Fruit fly (Drosophila melanogaster) whole organism, prepupa: Measurements from ENCODE around the gene CG1113.

ENCODE experiments used
- CG10631 ChIP-seq: fragments of 200-800 bp; sonication (Bioruptor generic); optimal IDR thresholded peaks from 2 replicates; lab custom pipeline; 2016; ENCODE audit warnings: missing biosample characterization, missing genetic modification characterization
- CG11294 ChIP-seq: fragments of 200-800 bp; sonication (Bioruptor generic); IDR thresholded peaks from 2 replicates; pipeline ENCODE4 v1.3.6; 2022; ENCODE audit warnings: missing biosample characterization, missing genetic modification characterization
- CG11762 ChIP-seq: fragments of 200-800 bp; sonication (Bioruptor generic); optimal IDR thresholded peaks from 3 replicates; lab custom pipeline; 2016; ENCODE audit warnings: missing biosample characterization, missing genetic modification characterization; ENCODE audit not compliant: insufficient read depth
- CG11902 ChIP-seq: fragments of 200-800 bp; sonication (Bioruptor generic); optimal IDR thresholded peaks from 3 replicates; lab custom pipeline; 2016; ENCODE audit warnings: missing biosample characterization, missing genetic modification characterization
- CG15336 ChIP-seq: fragments of 200-800 bp; sonication (Bioruptor generic); IDR thresholded peaks from 2 replicates; pipeline ENCODE4 v1.3.6; 2022; ENCODE audit warnings: missing biosample characterization, missing genetic modification characterization
- CG1621 ChIP-seq: fragments of 200-800 bp; sonication (Bioruptor generic); optimal IDR thresholded peaks from 3 replicates; lab custom pipeline; 2018; ENCODE audit warnings: missing biosample characterization, mild to moderate bottlenecking, missing genetic modification characterization
- CG16779 ChIP-seq: fragments of 200-800 bp; sonication (Bioruptor generic); optimal IDR thresholded peaks from 3 replicates; lab custom pipeline; 2017; ENCODE audit warnings: missing biosample characterization, mild to moderate bottlenecking, missing genetic modification characterization
- CG3032 ChIP-seq: fragments of 200-800 bp; optimal IDR thresholded peaks from 2 replicates; lab custom pipeline; 2019; ENCODE audit warnings: missing biosample characterization, mild to moderate bottlenecking, missing genetic modification characterization, moderate library complexity
- CG31627 ChIP-seq: fragments of 200-800 bp; sonication (Bioruptor generic); optimal IDR thresholded peaks from 3 replicates; lab custom pipeline; 2016; ENCODE audit warnings: missing biosample characterization, missing genetic modification characterization
- CG32006 ChIP-seq: fragments of 200-800 bp; sonication (Bioruptor generic); optimal IDR thresholded peaks from 3 replicates; lab custom pipeline; 2017; ENCODE audit warnings: missing biosample characterization, mild to moderate bottlenecking, missing genetic modification characterization
- CG3919 ChIP-seq: fragments of 200-800 bp; sonication (Bioruptor generic); optimal IDR thresholded peaks from 3 replicates; lab custom pipeline; 2016; ENCODE audit warnings: missing biosample characterization, missing genetic modification characterization
- CG4318 ChIP-seq: fragments of 200-800 bp; sonication (Bioruptor generic); optimal IDR thresholded peaks from 3 replicates; lab custom pipeline; 2017; ENCODE audit warnings: missing biosample characterization, mild to moderate bottlenecking, missing genetic modification characterization
- CG6163 ChIP-seq: fragments of 200-800 bp; sonication (Bioruptor generic); IDR thresholded peaks from 3 replicates; pipeline ENCODE4 v1.3.6; 2022; ENCODE audit warnings: missing biosample characterization, missing genetic modification characterization
- CG6276 ChIP-seq: fragments of 200-800 bp; sonication (Bioruptor generic); optimal IDR thresholded peaks from 2 replicates; lab custom pipeline; 2017; ENCODE audit warnings: missing biosample characterization, mild to moderate bottlenecking, missing genetic modification characterization
- CG6792 ChIP-seq: fragments of 200-800 bp; sonication (Bioruptor generic); optimal IDR thresholded peaks from 3 replicates; lab custom pipeline; 2016; ENCODE audit warnings: missing biosample characterization, missing genetic modification characterization
- CG7368 ChIP-seq: fragments of 200-800 bp; sonication (Bioruptor generic); optimal IDR thresholded peaks from 3 replicates; lab custom pipeline; 2016; ENCODE audit warnings: missing biosample characterization, missing genetic modification characterization
- CG8119 ChIP-seq: fragments of 200-800 bp; sonication (Bioruptor generic); IDR thresholded peaks from 3 replicates; pipeline ENCODE4 v1.3.6; 2022; ENCODE audit warnings: missing biosample characterization, missing genetic modification characterization
- CG8319 ChIP-seq: fragments of 200-800 bp; sonication (Bioruptor generic); optimal IDR thresholded peaks from 3 replicates; lab custom pipeline; 2016; ENCODE audit warnings: missing biosample characterization, missing genetic modification characterization
- CG8632 ChIP-seq: fragments of 200-800 bp; sonication (Bioruptor generic); optimal IDR thresholded peaks from 3 replicates; lab custom pipeline; 2016; ENCODE audit warnings: missing biosample characterization, missing genetic modification characterization
- CG9139 ChIP-seq: fragments of 200-800 bp; sonication (Bioruptor generic); optimal IDR thresholded peaks from 3 replicates; lab custom pipeline; 2017; ENCODE audit warnings: missing biosample characterization, mild to moderate bottlenecking, missing genetic modification characterization
- Eip75B ChIP-seq: fragments of 200-800 bp; sonication (Bioruptor generic); optimal IDR thresholded peaks from 3 replicates; lab custom pipeline; 2016; ENCODE audit warnings: missing biosample characterization, missing genetic modification characterization
- Eip78C ChIP-seq: fragments of 200-800 bp; sonication (Bioruptor generic); peaks from one replicate; lab custom pipeline; 2016; ENCODE audit warnings: missing biosample characterization, missing genetic modification characterization
- Eip93F ChIP-seq: fragments of 200-800 bp; sonication (Bioruptor generic); optimal IDR thresholded peaks from 2 replicates; lab custom pipeline; 2016; ENCODE audit warnings: missing biosample characterization, mild to moderate bottlenecking, missing genetic modification characterization
- Ets21C ChIP-seq: fragments of 200-800 bp; sonication (Bioruptor generic); optimal IDR thresholded peaks from 3 replicates; lab custom pipeline; 2016; ENCODE audit warnings: missing biosample characterization, missing genetic modification characterization
- Ets96B ChIP-seq: fragments of 200-800 bp; optimal IDR thresholded peaks from 2 replicates; lab custom pipeline; 2019; ENCODE audit warnings: missing biosample characterization, mild to moderate bottlenecking, missing genetic modification characterization, moderate library complexity
- Gug ChIP-seq: fragments of 200-800 bp; sonication (Bioruptor generic); IDR thresholded peaks from 2 replicates; pipeline ENCODE4 v1.3.6; 2022; ENCODE audit warnings: missing biosample characterization, missing genetic modification characterization
- Hr38 ChIP-seq: sonication (Bioruptor generic); optimal IDR thresholded peaks from 2 replicates; lab custom pipeline; 2016; ENCODE audit warnings: missing biosample characterization, missing genetic modification characterization
- Hr39 ChIP-seq: fragments of 200-800 bp; sonication (Bioruptor generic); optimal IDR thresholded peaks from 2 replicates; lab custom pipeline; 2016; ENCODE audit warnings: missing biosample characterization, missing genetic modification characterization
- Met ChIP-seq: fragments of 200-800 bp; sonication (Bioruptor generic); optimal IDR thresholded peaks from 3 replicates; lab custom pipeline; 2016; ENCODE audit warnings: missing biosample characterization, missing genetic modification characterization
- OdsH ChIP-seq: fragments of 200-800 bp; sonication (Bioruptor generic); optimal IDR thresholded peaks from 3 replicates; lab custom pipeline; 2016; ENCODE audit warnings: missing biosample characterization, missing genetic modification characterization
- Smox ChIP-seq: fragments of 200-800 bp; sonication (Bioruptor generic); optimal IDR thresholded peaks from 3 replicates; lab custom pipeline; 2016; ENCODE audit warnings: missing biosample characterization, missing genetic modification characterization
- Sox102F ChIP-seq: fragments of 200-800 bp; sonication (Bioruptor generic); optimal IDR thresholded peaks from 2 replicates; lab custom pipeline; 2016; ENCODE audit warnings: missing biosample characterization, mild to moderate bottlenecking, missing genetic modification characterization
- Sox14 ChIP-seq: fragments of 200-800 bp; sonication (Bioruptor generic); optimal IDR thresholded peaks from 3 replicates; lab custom pipeline; 2016; ENCODE audit warnings: missing biosample characterization, missing genetic modification characterization
- Sox15 ChIP-seq: fragments of 200-800 bp; sonication (Bioruptor generic); optimal IDR thresholded peaks from 3 replicates; lab custom pipeline; 2016; ENCODE audit warnings: missing biosample characterization, missing genetic modification characterization
- achi ChIP-seq: fragments of 200-800 bp; sonication (Bioruptor generic); optimal IDR thresholded peaks from 3 replicates; lab custom pipeline; 2016; ENCODE audit warnings: missing biosample characterization, missing genetic modification characterization
- dac ChIP-seq: fragments of 200-800 bp; sonication (Bioruptor generic); optimal IDR thresholded peaks from 2 replicates; lab custom pipeline; 2017; ENCODE audit warnings: missing biosample characterization, mild to moderate bottlenecking, missing genetic modification characterization
- dsx ChIP-seq: fragments of 200-800 bp; optimal IDR thresholded peaks from 3 replicates; lab custom pipeline; 2019; ENCODE audit warnings: missing biosample characterization, mild to moderate bottlenecking, missing genetic modification characterization, moderate library complexity; ENCODE audit not compliant: poor library complexity, severe bottlenecking
- eg ChIP-seq: fragments of 200-800 bp; sonication (Bioruptor generic); IDR thresholded peaks from 3 replicates; pipeline ENCODE4 v1.3.6; 2022; ENCODE audit warnings: missing biosample characterization, missing genetic modification characterization
- esn ChIP-seq: fragments of 200-800 bp; sonication (Bioruptor generic); optimal IDR thresholded peaks from 2 replicates; lab custom pipeline; 2016; ENCODE audit warnings: missing biosample characterization, mild to moderate bottlenecking, missing genetic modification characterization, moderate library complexity
- fd59A ChIP-seq: fragments of 200-800 bp; sonication (Bioruptor generic); optimal IDR thresholded peaks from 2 replicates; lab custom pipeline; 2017; ENCODE audit warnings: missing biosample characterization, mild to moderate bottlenecking, missing genetic modification characterization, missing genetic modification reagents
- fd85E ChIP-seq: fragments of 200-800 bp; sonication (Bioruptor generic); optimal IDR thresholded peaks from 3 replicates; lab custom pipeline; 2016; ENCODE audit warnings: missing biosample characterization, missing genetic modification characterization
- net ChIP-seq: fragments of 200-800 bp; sonication (Bioruptor generic); optimal IDR thresholded peaks from 3 replicates; lab custom pipeline; 2016; ENCODE audit warnings: missing biosample characterization, missing genetic modification characterization
- pdm3 ChIP-seq: fragments of 200-800 bp; sonication (Bioruptor generic); optimal IDR thresholded peaks from 3 replicates; lab custom pipeline; 2016; ENCODE audit warnings: missing biosample characterization, missing genetic modification characterization
- spab ChIP-seq: fragments of 200-800 bp; sonication (Bioruptor generic); optimal IDR thresholded peaks from 2 replicates; lab custom pipeline; 2017; ENCODE audit warnings: missing biosample characterization, mild to moderate bottlenecking, missing genetic modification characterization, missing genetic modification reagents
- ss ChIP-seq, 2 experiments: fragments of 200-800 bp; sonication (Bioruptor generic); optimal IDR thresholded peaks; 2 replicates in 1 of 2; 3 replicates in 1 of 2; lab custom pipeline; 2017 to 2018; ENCODE audit warnings: mild to moderate bottlenecking in 2 of 2, missing biosample characterization in 2 of 2, missing genetic modification characterization in 2 of 2, moderate library complexity in 1 of 2
- svp ChIP-seq: fragments of 200-800 bp; sonication (Bioruptor generic); peaks from one replicate; lab custom pipeline; 2016; ENCODE audit warnings: missing biosample characterization, missing genetic modification characterization
- topi ChIP-seq: fragments of 200-800 bp; sonication (Bioruptor generic); optimal IDR thresholded peaks from 3 replicates; lab custom pipeline; 2016; ENCODE audit warnings: missing biosample characterization, missing genetic modification characterization
- vri ChIP-seq: fragments of 200-800 bp; sonication (Bioruptor generic); optimal IDR thresholded peaks from 3 replicates; lab custom pipeline; 2016; ENCODE audit warnings: missing biosample characterization, mild to moderate bottlenecking, missing genetic modification characterization

CG1113 gene

dm6 chr3R:5249308-5249707 lies 3.6 kb upstream of the CG1113 start:
- TF ChIP-seq CG1621 (tag; lab: Kevin White, UChicago) (no peak), Eip78C (GFP tag; lab: Kevin White, UChicago) (peak; percentile 61), Hr38 (GFP tag; lab: Kevin White, UChicago) (no peak), CG3032 (tag; lab: Kevin White, UChicago) (peak; percentile 6)

- TF ChIP-seq CG6792 (GFP tag; lab: Kevin White, UChicago) = peak; percentile 57
- TF ChIP-seq spab (GFP tag; lab: Kevin White, UChicago) = peak; percentile 24
- TF ChIP-seq CG3032 (tag; lab: Kevin White, UChicago) = peak; percentile 54
- TF ChIP-seq Sox102F (GFP tag; lab: Kevin White, UChicago) = peak; percentile 57
- peak; percentile 61 for TF ChIP-seq Met (GFP tag; lab: Kevin White, UChicago)
- peak; percentile 61 for TF ChIP-seq topi (GFP tag; lab: Kevin White, UChicago)
- peak; percentile 63 for TF ChIP-seq CG15336 (GFP tag; lab: Robert Waterston, UW)
- TF ChIP-seq CG8632 (GFP tag; lab: Kevin White, UChicago) = peak; percentile 27
- TF ChIP-seq Sox15 (GFP tag; lab: Kevin White, UChicago) = peak; percentile 6
- TF ChIP-seq CG31627 = peak; percentile 66
- peak; percentile 47 for TF ChIP-seq Sox14 (GFP tag; lab: Kevin White, UChicago)
- peak; percentile 82 for TF ChIP-seq CG6163 (GFP tag; lab: Robert Waterston, UW)
- peak; percentile 24 for TF ChIP-seq CG11902 (GFP tag; lab: Kevin White, UChicago)
- peak; percentile 11 for TF ChIP-seq CG9139 (GFP tag; lab: Kevin White, UChicago)
- TF ChIP-seq Smox = peak; percentile 61
- peak; percentile 54 for TF ChIP-seq vri (GFP tag; lab: Kevin White, UChicago)
- TF ChIP-seq net (GFP tag; lab: Kevin White, UChicago) = peak; percentile 65
- peak; percentile 77 for TF ChIP-seq eg (GFP tag; lab: Robert Waterston, UW)
- TF ChIP-seq CG10631 = peak; percentile 68
- TF ChIP-seq CG4318 (GFP tag; lab: Kevin White, UChicago) = peak; percentile 69
- TF ChIP-seq Gug (GFP tag; lab: Robert Waterston, UW) = peak; percentile 52
- TF ChIP-seq svp = peak; percentile 82
- peak; percentile 14 for TF ChIP-seq Eip93F
- peak; percentile 78 for TF ChIP-seq CG3919 (GFP tag; lab: Kevin White, UChicago)
- TF ChIP-seq Eip78C (GFP tag; lab: Kevin White, UChicago) = peak; percentile 81
- TF ChIP-seq CG6276 = peak; percentile 38
- TF ChIP-seq Hr38 (GFP tag; lab: Kevin White, UChicago) = no peak
- no peak for TF ChIP-seq CG11294 (GFP tag; lab: Robert Waterston, UW)
- peak; percentile 7 for TF ChIP-seq dsx (GFP tag; lab: Kevin White, UChicago)
- TF ChIP-seq CG16779 (tag; lab: Kevin White, UChicago) = peak; percentile 43
- TF ChIP-seq Ets96B (tag; lab: Kevin White, UChicago) = peak; percentile 72
- TF ChIP-seq Hr39 (GFP tag; lab: Kevin White, UChicago) = peak; percentile 71
- TF ChIP-seq dac (GFP tag; lab: Kevin White, UChicago) = peak; percentile 62
- peak; percentile 35 for TF ChIP-seq CG11762
- TF ChIP-seq CG8119 (GFP tag; lab: Robert Waterston, UW) = peak; percentile 73; the same call in 2 of the 3 replicates
- peak; percentile 78 for TF ChIP-seq CG32006 (GFP tag; lab: Kevin White, UChicago)
- TF ChIP-seq Ets21C = peak; percentile 7
- peak in 1 of 2 experiments; percentile 58 for TF ChIP-seq ss (GFP tag; optimal IDR thresholded peaks at IDR 0.05; lab: Kevin White, UChicago)
- TF ChIP-seq fd59A (GFP tag; lab: Kevin White, UChicago) = peak; percentile 25
- peak; percentile 74 for TF ChIP-seq OdsH (GFP tag; lab: Kevin White, UChicago)
- TF ChIP-seq pdm3 (GFP tag; lab: Kevin White, UChicago) = peak; percentile 67
- peak; percentile 60 for TF ChIP-seq achi (GFP tag; lab: Kevin White, UChicago)
- TF ChIP-seq fd85E (GFP tag; lab: Kevin White, UChicago) = peak; percentile 10
- peak; percentile 54 for TF ChIP-seq CG7368 (GFP tag; lab: Kevin White, UChicago)
- TF ChIP-seq Eip75B (GFP tag; lab: Kevin White, UChicago) = peak; percentile 62
- peak; percentile 54 for TF ChIP-seq CG8319 (GFP tag; lab: Kevin White, UChicago)
- TF ChIP-seq esn (GFP tag; lab: Kevin White, UChicago) = peak; percentile 73
Measured at dm6 chr3R:5250530-5251242, 2.3 kb upstream of the CG1113 start.
